Fruit fly (Drosophila melanogaster): ENCODE measurements around the gene CG33642.

The CG33642 gene

DNA sequence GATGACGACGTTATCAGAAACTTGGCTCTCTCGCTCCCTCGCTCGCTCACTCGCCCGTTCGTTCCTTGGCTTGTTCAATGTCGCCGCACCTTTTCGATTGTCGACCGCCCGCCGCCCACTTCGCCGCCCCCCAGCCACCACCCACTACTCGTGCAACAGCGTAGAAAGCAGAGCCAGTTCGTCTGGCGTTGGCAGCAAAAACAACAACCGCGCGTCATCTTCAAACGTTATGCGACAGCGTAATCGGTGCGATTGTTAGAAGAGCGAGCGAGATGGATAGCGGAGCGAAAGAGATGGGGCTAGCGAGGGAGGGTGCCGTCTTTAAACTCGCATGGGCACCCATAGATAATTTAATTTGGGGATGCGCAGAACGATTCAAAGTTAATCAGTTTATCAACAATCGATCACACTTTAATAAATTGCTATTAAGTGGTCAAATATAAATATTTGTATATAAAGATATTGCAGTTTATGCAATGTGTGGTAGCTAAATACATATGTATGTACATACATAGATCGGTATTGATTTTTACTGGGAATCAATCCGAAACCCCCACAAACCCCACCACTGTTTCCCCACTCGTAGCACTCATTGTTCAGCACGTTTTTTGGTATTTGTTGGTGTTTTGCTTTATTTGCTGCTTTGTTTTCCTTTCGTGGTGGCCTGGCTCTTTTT lies 15.4 kb upstream of the CG33642 start (continued):
- TF ChIP-seq bigmax (GFP tag; optimal IDR thresholded peaks at IDR 0.05) (no peak), CG8765 (GFP tag; IDR thresholded peaks at IDR 0.05) (peak; percentile 38; the same call in 1 of the 2 replicates), croc (GFP tag; conservative IDR thresholded peaks at IDR 0.05) (peak; percentile 41; the same call in 1 of the 3 replicates), pfk (GFP tag; optimal IDR thresholded peaks at IDR 0.05) (no peak), Sox102F (GFP tag; optimal IDR thresholded peaks at IDR 0.05) (peak; percentile 57), Hr3 (GFP tag; optimal IDR thresholded peaks at IDR 0.05) (peak; percentile 23), D19B (GFP tag; optimal IDR thresholded peaks at IDR 0.05) (peak; percentile 50), CG43689 (GFP tag; IDR thresholded peaks at IDR 0.05) (peak; percentile 68), az2 (GFP tag; optimal IDR thresholded peaks at IDR 0.05) (no peak), sna (GFP tag; IDR thresholded peaks at IDR 0.05; ENCODE audit: partially characterized antibody) (0 out of 2 replicates have a peak, but pooled peaks have one; percentile 17), CG1647 (GFP tag; optimal IDR thresholded peaks at IDR 0.05) (no peak), sd (tag; optimal IDR thresholded peaks at IDR 0.05) (peak; percentile 65), CG3163 (GFP tag; optimal IDR thresholded peaks at IDR 0.05) (no peak), CG2199 (GFP tag; IDR thresholded peaks at IDR 0.05) (no peak), Drgx (GFP tag; IDR thresholded peaks at IDR 0.05) (peak; percentile 54; the same call in 1 of the 2 replicates), so (GFP tag; IDR thresholded peaks at IDR 0.05) (no peak), br (optimal IDR thresholded peaks at IDR 0.05) (no peak), ems (GFP tag; optimal IDR thresholded peaks at IDR 0.05) (no peak), knrl (GFP tag; IDR thresholded peaks at IDR 0.05; ENCODE audit: partially characterized antibody) (peak; percentile 20; the same call in 1 of the 3 replicates), CG31388 (GFP tag; optimal IDR thresholded peaks at IDR 0.05) (no peak), cad (GFP tag; optimal IDR thresholded peaks at IDR 0.05) (no peak), org-1 (GFP tag; optimal IDR thresholded peaks at IDR 0.05) (peak; percentile 65), BEAF-32 (GFP tag; optimal IDR thresholded peaks at IDR 0.05) (no peak), Sox100B (GFP tag; optimal IDR thresholded peaks at IDR 0.05) (peak; percentile 51), stwl (tag; optimal IDR thresholded peaks at IDR 0.05) (no peak), bowl (GFP tag; IDR thresholded peaks at IDR 0.05) (no peak), CG15073 (GFP tag; optimal IDR thresholded peaks at IDR 0.05) (peak; percentile 13), Doc2 (GFP tag; IDR thresholded peaks at IDR 0.05) (no peak), CG15514 (GFP tag; optimal IDR thresholded peaks at IDR 0.05) (peak; percentile 4), zen2 (GFP tag; IDR thresholded peaks at IDR 0.05; ENCODE audit: partially characterized antibody) (no peak), Usf (GFP tag; optimal IDR thresholded peaks at IDR 0.05) (peak; percentile 71), Atf6 (GFP tag; IDR thresholded peaks at IDR 0.05) (peak; percentile 53; the same call in 1 of the 2 replicates), CG10267 (tag; optimal IDR thresholded peaks at IDR 0.05) (no peak), CG17186 (GFP tag; optimal IDR thresholded peaks at IDR 0.05) (no peak), ase (GFP tag; IDR thresholded peaks at IDR 0.05) (peak; percentile 22; the same call in 2 of the 3 replicates), bcd (GFP tag; optimal IDR thresholded peaks at IDR 0.05) (peak; percentile 43), grn (GFP tag; optimal IDR thresholded peaks at IDR 0.05) (no peak), HLH4C (GFP tag; IDR thresholded peaks at IDR 0.05; ENCODE audit: partially characterized antibody) (no peak), slou (GFP tag; optimal IDR thresholded peaks at IDR 0.05) (no peak), CG5180 (GFP tag; optimal IDR thresholded peaks at IDR 0.05) (peak; percentile 10), vvl (GFP tag; IDR thresholded peaks at IDR 0.05) (no peak; the same call in none of the 2 replicates), Lim3 (GFP tag; IDR thresholded peaks at IDR 0.05) (no peak), danr (GFP tag; IDR thresholded peaks at IDR 0.05) (peak; percentile 60), gcm (GFP tag; optimal IDR thresholded peaks at IDR 0.05) (peak; percentile 0), CG8089 (GFP tag; optimal IDR thresholded peaks at IDR 0.05) (no peak), CG12299 (tag; optimal IDR thresholded peaks at IDR 0.05) (no peak), wor (GFP tag; IDR thresholded peaks at IDR 0.05) (peak; percentile 53), shn (GFP tag; optimal IDR thresholded peaks at IDR 0.05) (no peak), Eip74EF (GFP tag; optimal IDR thresholded peaks at IDR 0.05) (no peak), Ets97D (GFP tag; optimal IDR thresholded peaks at IDR 0.05) (no peak)

Data from whole organism, embryonic.